Worm (Caenorhabditis elegans): Measurements from ENCODE around the gene R05F9.7.

The R05F9.7 gene

DNA sequence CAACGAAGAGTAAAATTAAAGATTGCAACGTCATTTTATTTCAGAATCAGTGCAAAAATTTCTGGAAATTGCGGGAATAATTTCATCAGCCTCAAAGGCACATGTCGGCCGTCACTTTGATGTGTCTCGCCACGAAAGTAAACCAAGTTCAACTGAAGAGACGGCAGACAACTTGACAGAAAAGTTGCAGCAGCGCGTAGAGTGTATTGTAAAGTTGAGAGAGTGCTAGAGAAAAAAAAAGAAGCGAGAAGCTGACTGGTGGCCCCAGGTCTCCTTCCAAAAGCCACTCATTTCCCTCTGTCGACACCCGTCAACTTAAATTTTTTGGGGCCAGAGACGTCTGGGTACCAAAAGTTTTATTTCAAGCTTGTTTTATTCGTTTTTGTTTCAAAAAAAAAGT is 18.2 kb downstream of the R05F9.7 start (continued):
- TF ChIP-seq grh-1 (GFP tag; IDR thresholded peaks at IDR 0.05), result no peak
- TF ChIP-seq tlp-1 (tag; optimal IDR thresholded peaks at IDR 0.05), result no peak
- peak; percentile 77 to 81 for TF ChIP-seq lin-35 (GFP tag; optimal IDR thresholded peaks at IDR 0.05)

DNA sequence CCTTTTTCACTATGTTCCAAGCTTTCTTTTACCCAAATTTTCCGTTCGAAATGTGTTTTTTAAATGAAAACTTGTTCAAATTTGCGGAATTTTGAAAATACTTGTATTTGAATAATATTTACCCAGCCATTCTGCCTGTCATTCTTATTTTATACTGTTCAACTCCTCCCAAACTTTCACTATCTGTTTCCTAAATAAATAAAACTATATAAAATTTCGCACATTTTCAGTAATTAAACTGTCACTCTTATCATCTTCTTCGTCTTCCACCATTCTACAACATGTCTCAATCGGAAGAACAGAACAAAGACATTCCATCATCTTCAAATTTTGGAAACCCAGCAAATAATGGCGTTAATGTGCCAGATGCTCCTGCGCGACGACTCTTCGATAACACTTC is 18.7 kb downstream of the R05F9.7 start, which contains the start of gene btbd-10:
btbd-10 (plus strand) TSS at position 231 of the 400 bp plus-strand sequence.
- TF ChIP-seq ceh-63 (GFP tag; optimal IDR thresholded peaks at IDR 0.05) (no peak), unc-86 (tag; optimal IDR thresholded peaks at IDR 0.05) (no peak), elt-3 (tag; optimal IDR thresholded peaks at IDR 0.05) (no peak)

- TF ChIP-seq nhr-90 (tag; optimal IDR thresholded peaks at IDR 0.05; ENCODE audit: poor library complexity), result no peak
- no peak for TF ChIP-seq nhr-77 (tag; optimal IDR thresholded peaks at IDR 0.05)
- TF ChIP-seq lin-35 (GFP tag; optimal IDR thresholded peaks at IDR 0.05), result no peak
- TF ChIP-seq tlp-1 (tag; optimal IDR thresholded peaks at IDR 0.05), result no peak
- no peak for TF ChIP-seq sup-37 (GFP tag; optimal IDR thresholded peaks at IDR 0.05)
- no peak for TF ChIP-seq isw-1 (GFP tag; IDR thresholded peaks at IDR 0.05)
These were observed 19.3 kb downstream of the R05F9.7 start for ce11 chrII:4905331-4905730.

DNA sequence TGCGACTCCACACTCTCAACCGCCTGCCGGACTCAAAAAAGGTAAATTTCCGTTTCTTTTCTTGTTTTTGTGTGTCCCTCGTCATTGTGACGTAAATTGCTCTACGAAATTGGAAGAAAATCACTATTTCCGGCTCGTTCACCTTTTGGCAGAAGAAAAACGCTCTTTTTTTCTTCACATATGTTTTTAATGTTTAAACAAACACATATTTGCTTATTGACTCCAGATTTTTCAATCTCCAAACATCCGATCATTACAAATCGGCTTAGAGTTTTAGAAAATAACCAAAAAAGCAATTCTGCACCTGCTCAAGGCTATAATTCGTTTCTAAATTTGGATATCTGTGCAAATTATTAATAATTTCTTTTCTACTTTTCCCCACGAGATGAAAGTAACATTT is 19.8 kb downstream of the R05F9.7 start:
- TF ChIP-seq vab-15 (tag; optimal IDR thresholded peaks at IDR 0.05) (no peak), snu-23 (GFP tag; optimal IDR thresholded peaks at IDR 0.05) (no peak), fkh-10 (GFP tag; optimal IDR thresholded peaks at IDR 0.05) (no peak), egl-27 (tag; optimal IDR thresholded peaks at IDR 0.05) (no peak), fkh-4 (tag; optimal IDR thresholded peaks at IDR 0.05; ENCODE audit: borderline replicate concordance) (peak; percentile 77), egl-13 (tag; optimal IDR thresholded peaks at IDR 0.05) (no peak), jun-1 (tag; optimal IDR thresholded peaks at IDR 0.05) (no peak), lsy-2 (tag; optimal IDR thresholded peaks at IDR 0.05) (no peak), hlh-4 (tag; optimal IDR thresholded peaks at IDR 0.05) (no peak), dsc-1 (tag; optimal IDR thresholded peaks at IDR 0.05) (peak; percentile 92), F16B12.6 (tag; optimal IDR thresholded peaks at IDR 0.05) (no peak)

ce11 chrII:4908160-4908559 is 22.1 kb downstream of the R05F9.7 start:
- peak; percentile 97 for TF ChIP-seq skn-1 (tag; optimal IDR thresholded peaks at IDR 0.05)
- no peak for TF ChIP-seq hlh-4 (tag; optimal IDR thresholded peaks at IDR 0.05)
- peak; percentile 19 for TF ChIP-seq mep-1 (tag; optimal IDR thresholded peaks at IDR 0.05)
- TF ChIP-seq lin-14 (GFP tag; optimal IDR thresholded peaks at IDR 0.05), result peak; percentile 77
- no peak for TF ChIP-seq ama-1 (optimal IDR thresholded peaks at IDR 0.05)
- peak; percentile 9 for TF ChIP-seq blmp-1 (tag; optimal IDR thresholded peaks at IDR 0.05)
- peak in 1 of 2 experiments; percentile 5 for TF ChIP-seq lsy-2 (tag; optimal IDR thresholded peaks at IDR 0.05)
- no peak for TF ChIP-seq nhr-77 (tag; optimal IDR thresholded peaks at IDR 0.05)
- no peak for TF ChIP-seq efl-3 (GFP tag; optimal IDR thresholded peaks at IDR 0.05)
- TF ChIP-seq nhr-47 (tag; optimal IDR thresholded peaks at IDR 0.05), result peak; percentile 28
- TF ChIP-seq irx-1 (tag; optimal IDR thresholded peaks at IDR 0.05), result no peak
- TF ChIP-seq unc-98 (GFP tag; IDR thresholded peaks at IDR 0.05), result no peak
- peak; percentile 14 for TF ChIP-seq snu-23 (GFP tag; optimal IDR thresholded peaks at IDR 0.05)
- peak; percentile 54 for TF ChIP-seq fkh-8 (tag; optimal IDR thresholded peaks at IDR 0.05)
- TF ChIP-seq rnt-1 (tag; optimal IDR thresholded peaks at IDR 0.05), result peak; percentile 42
- TF ChIP-seq pax-3 (tag; optimal IDR thresholded peaks at IDR 0.05), result no peak
- TF ChIP-seq efl-1 (optimal IDR thresholded peaks at IDR 0.05), result peak; percentile 11 to 20
- TF ChIP-seq efl-1 (GFP tag; optimal IDR thresholded peaks at IDR 0.05 in 1 of 2), result peak in 1 of 2 experiments; percentile 86
- peak; percentile 13 for TF ChIP-seq unc-86 (tag; optimal IDR thresholded peaks at IDR 0.05)
- no peak for TF ChIP-seq Y116A8C.19 (tag; optimal IDR thresholded peaks at IDR 0.05; ENCODE audit: borderline replicate concordance)
- TF ChIP-seq dpl-1 (GFP tag; optimal IDR thresholded peaks at IDR 0.05), result peak in 1 of 3 experiments; percentile 2
- TF ChIP-seq unc-130 (tag; optimal IDR thresholded peaks at IDR 0.05), result peak; percentile 12
- TF ChIP-seq nhr-71 (tag; optimal IDR thresholded peaks at IDR 0.05), result peak; percentile 45
- peak in 1 of 6 experiments; percentile 7 for TF ChIP-seq elt-3 (tag; optimal IDR thresholded peaks at IDR 0.05)
- TF ChIP-seq tbx-2 (tag; optimal IDR thresholded peaks at IDR 0.05), result peak; percentile 27

All from whole organism, L1 larva.